Worm (Caenorhabditis elegans) whole organism, late embryonic: ENCODE results near the gene sre-11.

Source experiments
- ceh-14 ChIP-seq: sonication (generic microtip); optimal IDR thresholded peaks from 2 replicates; lab custom pipeline; 2016; ENCODE audit warnings: missing genotype, missing genetic modification characterization, missing compliant biosample characterization
- eyg-1 ChIP-seq: sonication (generic microtip); optimal IDR thresholded peaks from 2 replicates; lab custom pipeline; 2016; ENCODE audit warnings: missing genotype, missing genetic modification characterization, missing compliant biosample characterization
- hlh-30 ChIP-seq: sonication (generic microtip); optimal IDR thresholded peaks from 2 replicates; lab custom pipeline; 2017; ENCODE audit warnings: antibody characterized with exemption, missing genetic modification characterization, missing compliant biosample characterization; ENCODE audit not compliant: insufficient read depth
- lin-11 ChIP-seq: fragments of 200-800 bp; sonication (Bioruptor generic); optimal IDR thresholded peaks from 2 replicates; lab custom pipeline; 2018; ENCODE audit warnings: mild to moderate bottlenecking, missing genetic modification characterization, missing compliant biosample characterization
- pha-4 ChIP-seq: fragments of 150-350 bp; optimal IDR thresholded peaks from 2 replicates; lab custom pipeline; 2018; ENCODE audit warnings: missing biosample characterization, missing genetic modification reagents, missing genetic modification characterization
- pqm-1 ChIP-seq: sonication (generic microtip); optimal IDR thresholded peaks from 2 replicates; lab custom pipeline; 2016; ENCODE audit warnings: missing genetic modification characterization, missing compliant biosample characterization
- ref-2 ChIP-seq: sonication (generic microtip); optimal IDR thresholded peaks from 2 replicates; lab custom pipeline; 2016; ENCODE audit warnings: missing genetic modification characterization, missing compliant biosample characterization
- sox-4 ChIP-seq: sonication (generic microtip); optimal IDR thresholded peaks from 2 replicates; lab custom pipeline; 2017; ENCODE audit warnings: mild to moderate bottlenecking, missing genetic modification characterization, inconsistent platforms, missing compliant biosample characterization
- tbx-2 ChIP-seq: sonication (generic microtip); optimal IDR thresholded peaks from 2 replicates; lab custom pipeline; 2016; ENCODE audit warnings: missing genetic modification characterization, missing compliant biosample characterization
- unc-55 ChIP-seq: sonication (generic microtip); optimal IDR thresholded peaks from 2 replicates; lab custom pipeline; 2017; ENCODE audit warnings: missing biosample characterization, missing genetic modification reagents, missing genetic modification characterization

- TF ChIP-seq eyg-1 (tag; lab: Kevin White, UChicago) (no peak), lin-11 (tag; lab: Kevin White, UChicago) (no peak), ref-2 (tag; lab: Kevin White, UChicago) (no peak), pha-4 (tag; lab: Kevin White, UChicago) (no peak), sox-4 (tag; lab: Kevin White, UChicago) (no peak), tbx-2 (tag; lab: Kevin White, UChicago) (no peak), ceh-14 (tag; lab: Kevin White, UChicago) (no peak), hlh-30 (no peak), pqm-1 (tag; lab: Kevin White, UChicago) (no peak), unc-55 (GFP tag; lab: Kevin White, UChicago) (no peak)
Measured at ce11 chrV:7672258-7672657, 11.5 kb downstream of the sre-11 start, which contains the start of gene C12D5.4.
